Fruit fly (Drosophila melanogaster) whole organism, embryonic: ENCODE measurements around the gene msl-3.

ENCODE experiments used
- Abd-B ChIP-seq: fragments of 200-800 bp; sonication (Bioruptor generic); optimal IDR thresholded peaks from 2 replicates; lab custom pipeline; 2018; ENCODE audit warnings: missing biosample characterization, mild to moderate bottlenecking, missing genetic modification characterization, moderate library complexity
- B-H1 ChIP-seq: fragments of 200-800 bp; sonication (Bioruptor generic); IDR thresholded peaks from 3 replicates; pipeline ENCODE4 v1.3.6; 2022; ENCODE audit warnings: missing biosample characterization, missing genetic modification characterization
- C15 ChIP-seq: fragments of 200-800 bp; sonication (Bioruptor generic); IDR thresholded peaks from 3 replicates; pipeline ENCODE4 v1.3.6; 2022; ENCODE audit warnings: missing biosample characterization, missing genetic modification characterization
- CG10209 ChIP-seq: fragments of 200-800 bp; sonication (Bioruptor generic); optimal IDR thresholded peaks from 3 replicates; lab custom pipeline; 2017; ENCODE audit warnings: missing biosample characterization, mild to moderate bottlenecking, missing genetic modification characterization, missing genetic modification reagents
- CG11247 ChIP-seq: fragments of 200-800 bp; sonication (Bioruptor generic); IDR thresholded peaks from 2 replicates; pipeline ENCODE4 v1.3.6; 2022; ENCODE audit warnings: missing biosample characterization, missing genetic modification characterization
- CG14710 ChIP-seq: fragments of 200-800 bp; sonication (Bioruptor generic); optimal IDR thresholded peaks from 3 replicates; lab custom pipeline; 2019; ENCODE audit warnings: missing biosample characterization, mild to moderate bottlenecking, missing genetic modification characterization, moderate library complexity
- CG1603 ChIP-seq: fragments of 200-800 bp; sonication (Bioruptor generic); optimal IDR thresholded peaks from 2 replicates; lab custom pipeline; 2019; ENCODE audit warnings: missing biosample characterization, mild to moderate bottlenecking, missing genetic modification characterization, moderate library complexity
- CG16815 ChIP-seq: fragments of 200-800 bp; sonication (Bioruptor generic); optimal IDR thresholded peaks from 3 replicates; lab custom pipeline; 2017; ENCODE audit warnings: missing biosample characterization, mild to moderate bottlenecking, missing genetic modification characterization
- CG17612 ChIP-seq: fragments of 200-800 bp; sonication (Bioruptor generic); IDR thresholded peaks from 2 replicates; pipeline ENCODE4 v1.3.6; 2022; ENCODE audit warnings: missing biosample characterization, missing genetic modification characterization
- CG18262 ChIP-seq: fragments of 200-800 bp; optimal IDR thresholded peaks from 3 replicates; lab custom pipeline; 2019; ENCODE audit warnings: missing biosample characterization, mild to moderate bottlenecking, missing genetic modification characterization, moderate library complexity
- CG1832 ChIP-seq: fragments of 200-800 bp; sonication (Bioruptor generic); optimal IDR thresholded peaks from 2 replicates; lab custom pipeline; 2017; ENCODE audit warnings: missing biosample characterization, mild to moderate bottlenecking, missing genetic modification characterization, inconsistent platforms
- CG18764 ChIP-seq: fragments of 200-800 bp; sonication (Bioruptor generic); optimal IDR thresholded peaks from 3 replicates; lab custom pipeline; 2016; ENCODE audit warnings: missing biosample characterization, missing genetic modification characterization
- CG34376 ChIP-seq: fragments of 200-800 bp; sonication (Bioruptor generic); optimal IDR thresholded peaks from 2 replicates; lab custom pipeline; 2018; ENCODE audit warnings: missing biosample characterization, mild to moderate bottlenecking, missing genetic modification characterization
- CG34422 ChIP-seq: fragments of 200-800 bp; sonication (Bioruptor generic); IDR thresholded peaks from 3 replicates; pipeline ENCODE4 v1.3.6; 2022; ENCODE audit warnings: missing biosample characterization, missing genetic modification characterization
- CG4617 ChIP-seq: fragments of 200-800 bp; sonication (Bioruptor generic); optimal IDR thresholded peaks from 3 replicates; lab custom pipeline; 2016; ENCODE audit warnings: missing biosample characterization, missing genetic modification characterization, borderline replicate concordance
- CG4854 ChIP-seq: fragments of 200-800 bp; sonication (Bioruptor generic); optimal IDR thresholded peaks from 2 replicates; lab custom pipeline; 2016; ENCODE audit warnings: missing biosample characterization, missing genetic modification characterization, inconsistent platforms
- CG8388 ChIP-seq: fragments of 200-800 bp; sonication (Bioruptor generic); optimal IDR thresholded peaks from 2 replicates; lab custom pipeline; 2019; ENCODE audit warnings: missing biosample characterization, mild to moderate bottlenecking, missing genetic modification characterization, moderate library complexity
- CG9609 ChIP-seq: fragments of 200-800 bp; sonication (Bioruptor generic); optimal IDR thresholded peaks from 3 replicates; lab custom pipeline; 2016; ENCODE audit warnings: missing biosample characterization, missing genetic modification characterization
- CG9727 ChIP-seq: fragments of 200-800 bp; sonication (Bioruptor generic); optimal IDR thresholded peaks from 3 replicates; lab custom pipeline; 2017; ENCODE audit warnings: missing biosample characterization, mild to moderate bottlenecking, missing genetic modification characterization
- CkIIα-i1 ChIP-seq: fragments of 200-800 bp; sonication (Bioruptor generic); IDR thresholded peaks from 2 replicates; pipeline ENCODE4 v1.3.6; 2022; ENCODE audit warnings: missing biosample characterization, missing genetic modification characterization
- D19A ChIP-seq: fragments of 200-800 bp; optimal IDR thresholded peaks from 3 replicates; lab custom pipeline; 2019; ENCODE audit warnings: missing biosample characterization, mild to moderate bottlenecking, missing genetic modification characterization, moderate library complexity
- Dad ChIP-seq: fragments of 200-800 bp; sonication (Bioruptor generic); optimal IDR thresholded peaks from 3 replicates; lab custom pipeline; 2016; ENCODE audit warnings: missing biosample characterization, missing genetic modification characterization
- Doc3 ChIP-seq: fragments of 200-800 bp; sonication (Bioruptor generic); IDR thresholded peaks from 3 replicates; pipeline ENCODE4 v1.3.6; 2022; ENCODE audit warnings: missing biosample characterization, missing genetic modification characterization; ENCODE audit not compliant: partially characterized antibody
- Eip74EF ChIP-seq, 2 experiments: fragments of 200-800 bp in 1 of 2; fragments of >200 bp in 1 of 2; sonication (Bioruptor generic) in 1 of 2; optimal IDR thresholded peaks; 2 replicates each; lab custom pipeline; 2017 to 2019; ENCODE audit warnings: missing biosample characterization in 2 of 2, missing genetic modification characterization in 2 of 2, mild to moderate bottlenecking in 1 of 2, moderate library complexity in 1 of 2
- Fer2 ChIP-seq: fragments of 200-800 bp; sonication (Bioruptor generic); optimal IDR thresholded peaks from 2 replicates; lab custom pipeline; 2018; ENCODE audit warnings: missing biosample characterization, mild to moderate bottlenecking, missing genetic modification characterization, moderate library complexity
- Hr3 ChIP-seq: fragments of 200-800 bp; sonication (Bioruptor generic); optimal IDR thresholded peaks from 3 replicates; lab custom pipeline; 2016; ENCODE audit warnings: missing biosample characterization, missing genetic modification characterization
- Lpt ChIP-seq: fragments of >200 bp; optimal IDR thresholded peaks from 2 replicates; lab custom pipeline; 2018; ENCODE audit warnings: missing biosample characterization, missing genetic modification characterization
- Oaz ChIP-seq: fragments of 200-800 bp; sonication (Bioruptor generic); IDR thresholded peaks from 2 replicates; pipeline ENCODE4 v1.3.6; 2022; ENCODE audit warnings: missing biosample characterization, missing genetic modification characterization
- ara ChIP-seq: fragments of 200-800 bp; sonication (Bioruptor generic); IDR thresholded peaks from 2 replicates; pipeline ENCODE4 v1.3.6; 2022; ENCODE audit warnings: missing biosample characterization, missing genetic modification characterization
- ash1 ChIP-seq: fragments of 200-800 bp; sonication (Bioruptor generic); optimal IDR thresholded peaks from 2 replicates; lab custom pipeline; 2018; ENCODE audit warnings: missing biosample characterization, mild to moderate bottlenecking, missing genetic modification characterization
- ato ChIP-seq: fragments of 200-800 bp; sonication (Bioruptor generic); IDR thresholded peaks from 2 replicates; pipeline ENCODE4 v1.3.6; 2022; ENCODE audit warnings: missing biosample characterization, missing genetic modification characterization; ENCODE audit not compliant: partially characterized antibody
- croc ChIP-seq: fragments of 200-800 bp; sonication (Bioruptor generic); conservative IDR thresholded peaks from 3 replicates; pipeline ENCODE4 v1.3.6; 2022; ENCODE audit warnings: missing biosample characterization, missing genetic modification characterization
- crol ChIP-seq: fragments of 200-800 bp; sonication (Bioruptor generic); IDR thresholded peaks from 2 replicates; pipeline ENCODE4 v1.3.6; 2022; ENCODE audit warnings: missing biosample characterization, missing genetic modification characterization
- da ChIP-seq: fragments of 200-800 bp; sonication (Bioruptor generic); optimal IDR thresholded peaks from 2 replicates; lab custom pipeline; 2016; ENCODE audit warnings: missing biosample characterization, missing genetic modification characterization
- dimm ChIP-seq: fragments of 200-800 bp; sonication (Bioruptor generic); IDR thresholded peaks from 2 replicates; pipeline ENCODE4 v1.3.6; 2022; ENCODE audit warnings: missing biosample characterization, missing genetic modification characterization
- emc ChIP-seq: fragments of 200-800 bp; sonication (Bioruptor generic); optimal IDR thresholded peaks from 2 replicates; lab custom pipeline; 2016; ENCODE audit warnings: missing biosample characterization, missing genetic modification characterization
- fu2 ChIP-seq: fragments of 200-800 bp; sonication (Bioruptor generic); optimal IDR thresholded peaks from 2 replicates; lab custom pipeline; 2016; ENCODE audit warnings: missing biosample characterization, missing genetic modification characterization
- kah ChIP-seq: fragments of 200-800 bp; sonication (Bioruptor generic); optimal IDR thresholded peaks from 2 replicates; lab custom pipeline; 2018; ENCODE audit warnings: missing biosample characterization, mild to moderate bottlenecking, missing genetic modification characterization
- klu ChIP-seq: fragments of 200-800 bp; sonication (Bioruptor generic); IDR thresholded peaks from 2 replicates; pipeline ENCODE4 v1.3.6; 2022; ENCODE audit warnings: missing biosample characterization, missing genetic modification characterization
- maf-S ChIP-seq: fragments of 200-800 bp; sonication (Bioruptor generic); optimal IDR thresholded peaks from 2 replicates; lab custom pipeline; 2016; ENCODE audit warnings: missing biosample characterization, missing genetic modification characterization
- nerfin-1 ChIP-seq: fragments of 200-800 bp; sonication (Bioruptor generic); optimal IDR thresholded peaks from 3 replicates; lab custom pipeline; 2019; ENCODE audit warnings: missing biosample characterization, mild to moderate bottlenecking, missing genetic modification characterization, moderate library complexity
- p53 ChIP-seq: fragments of 200-800 bp; sonication (Bioruptor generic); optimal IDR thresholded peaks from 2 replicates; lab custom pipeline; 2016; ENCODE audit warnings: missing biosample characterization, missing genetic modification characterization
- phol ChIP-seq: fragments of 200-800 bp; sonication (Bioruptor generic); optimal IDR thresholded peaks from 3 replicates; lab custom pipeline; 2018; ENCODE audit warnings: missing biosample characterization, mild to moderate bottlenecking, missing genetic modification characterization, moderate library complexity
- prd ChIP-seq, 3 experiments: fragments of >200 bp in 2 of 3; fragments of 200-800 bp in 1 of 3; sonication (Bioruptor generic) in 1 of 3; optimal IDR thresholded peaks in 2 of 3; IDR thresholded peaks in 1 of 3; 2 replicates in 2 of 3; 3 replicates in 1 of 3; pipeline versions ENCODE4 v1.3.6 to Lab custom; 2017 to 2022; ENCODE audit warnings: missing biosample characterization in 1 of 3, missing genetic modification characterization in 1 of 3
- salm ChIP-seq: fragments of 200-800 bp; sonication (Bioruptor generic); optimal IDR thresholded peaks from 2 replicates; lab custom pipeline; 2018; ENCODE audit warnings: missing biosample characterization, mild to moderate bottlenecking, missing genetic modification characterization
- sqz ChIP-seq: fragments of 200-800 bp; sonication (Bioruptor generic); optimal IDR thresholded peaks from 3 replicates; lab custom pipeline; 2018; ENCODE audit warnings: missing biosample characterization, mild to moderate bottlenecking, missing genetic modification characterization
- tin ChIP-seq: fragments of 200-800 bp; sonication (Bioruptor generic); optimal IDR thresholded peaks from 3 replicates; lab custom pipeline; 2016; ENCODE audit warnings: missing biosample characterization, missing genetic modification characterization
- trem ChIP-seq: fragments of 200-800 bp; optimal IDR thresholded peaks from 3 replicates; lab custom pipeline; 2019; ENCODE audit warnings: missing biosample characterization, mild to moderate bottlenecking, missing genetic modification characterization, moderate library complexity
- tx ChIP-seq: fragments of 200-800 bp; sonication (Bioruptor generic); optimal IDR thresholded peaks from 2 replicates; lab custom pipeline; 2016; ENCODE audit warnings: missing biosample characterization, missing genetic modification characterization
- wek ChIP-seq: fragments of 200-800 bp; sonication (Bioruptor generic); optimal IDR thresholded peaks from 3 replicates; lab custom pipeline; 2018; ENCODE audit warnings: missing biosample characterization, mild to moderate bottlenecking, missing genetic modification characterization, moderate library complexity
- zfh1 ChIP-seq: fragments of 200-800 bp; sonication (Bioruptor generic); IDR thresholded peaks from 3 replicates; pipeline ENCODE4 v1.3.6; 2022; ENCODE audit warnings: missing biosample characterization, missing genetic modification characterization

Gene msl-3

DNA sequence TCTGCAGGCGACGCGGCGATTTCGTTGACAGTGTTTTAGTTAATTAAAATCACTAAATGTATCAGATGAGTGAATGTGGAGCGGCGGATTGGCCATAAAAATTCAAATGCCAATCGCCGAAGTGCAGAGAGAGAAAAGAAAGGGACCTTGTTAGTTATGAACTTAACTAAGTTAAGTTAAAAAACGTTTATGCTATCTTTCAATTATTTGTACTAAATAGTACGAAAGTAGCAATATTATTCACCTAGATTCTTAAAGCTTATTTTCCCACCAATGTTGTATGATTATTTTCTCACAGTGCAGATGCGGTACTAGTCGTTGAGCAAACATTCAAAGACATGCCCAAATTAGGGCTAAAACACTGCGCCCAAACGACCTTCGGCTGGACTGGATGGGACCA lies 34.6 kb downstream of the msl-3 start (continued):
- peak in 1 of 2 experiments; percentile 73 for TF ChIP-seq Eip74EF (GFP tag; optimal IDR thresholded peaks at IDR 0.05; lab: Kevin White, UChicago)
- peak; percentile 75; the same call in 2 of the 3 replicates for TF ChIP-seq CG34422 (GFP tag; lab: Robert Waterston, UW)
- TF ChIP-seq p53 (GFP tag; lab: Kevin White, UChicago), result no peak
- TF ChIP-seq ash1, result no peak
- peak; percentile 57 for TF ChIP-seq D19A (tag; lab: Kevin White, UChicago)
- TF ChIP-seq Dad, result peak; percentile 64
- peak; percentile 80 for TF ChIP-seq nerfin-1 (tag; lab: Kevin White, UChicago)
- TF ChIP-seq Doc3 (GFP tag; lab: Robert Waterston, UW), result no peak
- peak; percentile 56 for TF ChIP-seq tin (GFP tag; lab: Kevin White, UChicago)
- no peak for TF ChIP-seq wek (GFP tag; lab: Kevin White, UChicago)
- TF ChIP-seq trem (tag; lab: Kevin White, UChicago), result peak; percentile 35
- no peak for TF ChIP-seq da (GFP tag; lab: Kevin White, UChicago)
- TF ChIP-seq emc (GFP tag; lab: Kevin White, UChicago), result no peak
- TF ChIP-seq CG9727 (GFP tag; lab: Kevin White, UChicago), result peak; percentile 8
- TF ChIP-seq croc, result peak; percentile 55
- TF ChIP-seq CG9609 (GFP tag; lab: Kevin White, UChicago), result peak; percentile 48
- TF ChIP-seq ara (GFP tag; lab: Robert Waterston, UW), result peak; percentile 64
- TF ChIP-seq ato, result no peak
- TF ChIP-seq Fer2, result no peak
- TF ChIP-seq phol (tag; lab: Kevin White, UChicago), result peak; percentile 79
- peak; percentile 65 for TF ChIP-seq CG11247 (GFP tag; lab: Robert Waterston, UW)
- TF ChIP-seq CG8388 (GFP tag; lab: Kevin White, UChicago), result peak; percentile 58
- TF ChIP-seq prd (optimal IDR thresholded peaks at IDR 0.05; lab: Kevin White, UChicago), result no peak
- peak; percentile 82 for TF ChIP-seq prd (GFP tag; IDR thresholded peaks at IDR 0.05; lab: Robert Waterston, UW)
- no peak for TF ChIP-seq CkIIα-i1 (GFP tag; lab: Robert Waterston, UW)
- no peak for TF ChIP-seq dimm (GFP tag; lab: Robert Waterston, UW)
- no peak for TF ChIP-seq Lpt (GFP tag; lab: Kevin White, UChicago)
- TF ChIP-seq CG4617, result no peak
- TF ChIP-seq zfh1 (GFP tag; lab: Robert Waterston, UW), result peak; percentile 73
- TF ChIP-seq CG34376 (GFP tag; lab: Kevin White, UChicago), result no peak
- TF ChIP-seq tx (GFP tag; lab: Kevin White, UChicago), result peak; percentile 13
- TF ChIP-seq CG16815 (GFP tag; lab: Kevin White, UChicago), result no peak
- peak; percentile 52 for TF ChIP-seq CG18764 (GFP tag; lab: Kevin White, UChicago)
- TF ChIP-seq CG10209, result peak; percentile 32
- TF ChIP-seq crol (GFP tag; lab: Robert Waterston, UW), result no peak
- peak; percentile 8 for TF ChIP-seq fu2 (GFP tag; lab: Kevin White, UChicago)
- TF ChIP-seq Abd-B, result peak; percentile 74
- peak; percentile 43; the same call in 1 of the 3 replicates for TF ChIP-seq C15
- TF ChIP-seq CG18262, result peak; percentile 76
- peak; percentile 37; the same call in 1 of the 2 replicates for TF ChIP-seq klu (GFP tag; lab: Robert Waterston, UW)
- no peak for TF ChIP-seq maf-S (GFP tag; lab: Kevin White, UChicago)
- TF ChIP-seq salm (tag; lab: Kevin White, UChicago), result peak; percentile 53
- TF ChIP-seq CG17612 (GFP tag; lab: Robert Waterston, UW), result no peak
- TF ChIP-seq CG4854, result peak; percentile 21
- peak; percentile 69 for TF ChIP-seq B-H1 (GFP tag; lab: Robert Waterston, UW)
- TF ChIP-seq CG14710 (tag; lab: Kevin White, UChicago), result peak; percentile 29
- no peak for TF ChIP-seq sqz (GFP tag; lab: Kevin White, UChicago)
- peak; percentile 68 for TF ChIP-seq Oaz (GFP tag; lab: Robert Waterston, UW)
- peak; percentile 28 for TF ChIP-seq Hr3 (GFP tag; lab: Kevin White, UChicago)
- no peak for TF ChIP-seq CG1832 (GFP tag; lab: Kevin White, UChicago)
- peak; percentile 74 for TF ChIP-seq CG1603 (tag; lab: Kevin White, UChicago)
- TF ChIP-seq kah (GFP tag; lab: Kevin White, UChicago), result peak; percentile 68
